Worm (Caenorhabditis elegans) whole organism, late embryonic: ENCODE measurements around the gene C01C4.3.

Source experiments
- C08G9.2 ChIP-seq: sonication (generic microtip); optimal IDR thresholded peaks from 2 replicates; lab custom pipeline; 2016; ENCODE audit warnings: mild to moderate bottlenecking, missing genetic modification characterization, moderate library complexity, missing compliant biosample characterization
- K02D7.2 ChIP-seq: sonication (generic microtip); optimal IDR thresholded peaks from 2 replicates; lab custom pipeline; 2017; ENCODE audit warnings: mild to moderate bottlenecking, missing genetic modification characterization, missing compliant biosample characterization
- K09A11.1 ChIP-seq: sonication (generic microtip); optimal IDR thresholded peaks from 2 replicates; lab custom pipeline; 2017; ENCODE audit warnings: antibody characterized with exemption, mild to moderate bottlenecking, missing genetic modification characterization, missing compliant biosample characterization; ENCODE audit not compliant: insufficient read depth
- ahr-1 ChIP-seq: sonication (generic microtip); optimal IDR thresholded peaks from 2 replicates; lab custom pipeline; 2016; ENCODE audit warnings: missing genetic modification characterization, missing compliant biosample characterization
- ceh-18 ChIP-seq: sonication (generic microtip); optimal IDR thresholded peaks from 2 replicates; lab custom pipeline; 2016; ENCODE audit warnings: missing genetic modification characterization, missing compliant biosample characterization
- ceh-19 ChIP-seq: fragments of 200-800 bp; sonication (Bioruptor generic); optimal IDR thresholded peaks from 2 replicates; lab custom pipeline; 2018; ENCODE audit warnings: mild to moderate bottlenecking, missing genetic modification characterization, missing compliant biosample characterization
- ceh-2 ChIP-seq: sonication (generic microtip); optimal IDR thresholded peaks from 2 replicates; lab custom pipeline; 2016; ENCODE audit warnings: missing genotype, missing genetic modification characterization, missing compliant biosample characterization
- ceh-22 ChIP-seq: sonication (generic microtip); optimal IDR thresholded peaks from 2 replicates; lab custom pipeline; 2017; ENCODE audit warnings: missing biosample characterization, missing genetic modification characterization
- ceh-31 ChIP-seq: sonication (generic microtip); optimal IDR thresholded peaks from 2 replicates; lab custom pipeline; 2016; ENCODE audit warnings: missing genetic modification characterization, missing compliant biosample characterization
- ceh-34 ChIP-seq: sonication (generic microtip); optimal IDR thresholded peaks from 2 replicates; lab custom pipeline; 2016; ENCODE audit warnings: mild to moderate bottlenecking, missing genetic modification characterization, missing compliant biosample characterization
- ceh-45 ChIP-seq: fragments of 200-800 bp; sonication (Bioruptor generic); IDR thresholded peaks from 2 replicates; pipeline ENCODE4 v1.3.6; 2022; ENCODE audit warnings: missing genetic modification reagents, missing genetic modification characterization, missing compliant biosample characterization
- ceh-6 ChIP-seq: fragments of 200-800 bp; sonication (Bioruptor generic); optimal IDR thresholded peaks from 2 replicates; lab custom pipeline; 2018; ENCODE audit warnings: mild to moderate bottlenecking, missing genetic modification characterization, missing compliant biosample characterization
- ceh-9 ChIP-seq: sonication (generic microtip); optimal IDR thresholded peaks from 2 replicates; lab custom pipeline; 2016; ENCODE audit warnings: mild to moderate bottlenecking, missing genetic modification characterization, inconsistent platforms, missing compliant biosample characterization
- che-1 ChIP-seq: sonication (generic microtip); optimal IDR thresholded peaks from 2 replicates; lab custom pipeline; 2016; ENCODE audit warnings: mild to moderate bottlenecking, missing genetic modification characterization, missing compliant biosample characterization
- dmd-4 ChIP-seq: sonication (generic microtip); optimal IDR thresholded peaks from 2 replicates; lab custom pipeline; 2016; ENCODE audit warnings: borderline replicate concordance, missing genetic modification characterization, missing compliant biosample characterization
- dve-1 ChIP-seq: sonication (generic microtip); optimal IDR thresholded peaks from 2 replicates; lab custom pipeline; 2017; ENCODE audit warnings: antibody characterized with exemption, mild to moderate bottlenecking, missing genetic modification characterization, missing compliant biosample characterization
- elt-2 ChIP-seq: sonication (generic microtip); optimal IDR thresholded peaks from 2 replicates; lab custom pipeline; 2016; ENCODE audit warnings: missing genetic modification reagents, missing genetic modification characterization, missing compliant biosample characterization
- ets-4 ChIP-seq: sonication (generic microtip); optimal IDR thresholded peaks from 2 replicates; lab custom pipeline; 2016; ENCODE audit warnings: missing genetic modification characterization, missing compliant biosample characterization
- fax-1 ChIP-seq: sonication (generic microtip); optimal IDR thresholded peaks from 2 replicates; lab custom pipeline; 2016; ENCODE audit warnings: missing genotype, missing genetic modification characterization, missing compliant biosample characterization
- fkh-10 ChIP-seq: fragments of 150-350 bp; optimal IDR thresholded peaks from 2 replicates; lab custom pipeline; 2014; ENCODE audit warnings: missing biosample characterization, missing genetic modification reagents, missing genetic modification characterization
- fkh-6 ChIP-seq: sonication (generic microtip); optimal IDR thresholded peaks from 2 replicates; lab custom pipeline; 2016; ENCODE audit warnings: missing genetic modification characterization, missing compliant biosample characterization
- hlh-13 ChIP-seq: fragments of 200-800 bp; sonication (Bioruptor generic); optimal IDR thresholded peaks from 2 replicates; lab custom pipeline; 2018; ENCODE audit warnings: mild to moderate bottlenecking, missing genetic modification characterization, missing compliant biosample characterization
- hlh-15 ChIP-seq: sonication (generic microtip); optimal IDR thresholded peaks from 2 replicates; lab custom pipeline; 2016; ENCODE audit warnings: missing genetic modification characterization, missing compliant biosample characterization
- hlh-30 ChIP-seq: sonication (generic microtip); optimal IDR thresholded peaks from 2 replicates; lab custom pipeline; 2017; ENCODE audit warnings: antibody characterized with exemption, missing genetic modification characterization, missing compliant biosample characterization; ENCODE audit not compliant: insufficient read depth
- hlh-6 ChIP-seq: sonication (generic microtip); optimal IDR thresholded peaks from 2 replicates; lab custom pipeline; 2016; ENCODE audit warnings: missing genotype, missing genetic modification characterization, missing compliant biosample characterization
- lin-11 ChIP-seq: fragments of 200-800 bp; sonication (Bioruptor generic); optimal IDR thresholded peaks from 2 replicates; lab custom pipeline; 2018; ENCODE audit warnings: mild to moderate bottlenecking, missing genetic modification characterization, missing compliant biosample characterization
- madf-2 ChIP-seq: sonication (generic microtip); optimal IDR thresholded peaks from 2 replicates; lab custom pipeline; 2017; ENCODE audit warnings: missing genetic modification characterization, missing compliant biosample characterization
- nfya-1 ChIP-seq: sonication (generic microtip); optimal IDR thresholded peaks from 2 replicates; lab custom pipeline; 2017; ENCODE audit warnings: missing genetic modification characterization, mild to moderate bottlenecking, missing compliant biosample characterization, antibody characterized with exemption, moderate library complexity
- nhr-232 ChIP-seq: sonication (generic microtip); optimal IDR thresholded peaks from 2 replicates; lab custom pipeline; 2016; ENCODE audit warnings: missing genetic modification characterization, missing compliant biosample characterization
- odd-2 ChIP-seq: sonication (generic microtip); optimal IDR thresholded peaks from 2 replicates; lab custom pipeline; 2017; ENCODE audit warnings: antibody characterized with exemption, mild to moderate bottlenecking, missing genetic modification characterization, missing compliant biosample characterization
- pag-3 ChIP-seq: sonication (generic microtip); optimal IDR thresholded peaks from 2 replicates; lab custom pipeline; 2016; ENCODE audit warnings: missing compliant biosample characterization, missing genetic modification characterization, borderline replicate concordance
- pat-9 ChIP-seq: fragments of 200-800 bp; sonication (Bioruptor generic); optimal IDR thresholded peaks from 2 replicates; lab custom pipeline; 2018; ENCODE audit warnings: mild to moderate bottlenecking, missing genetic modification characterization, moderate library complexity, missing compliant biosample characterization
- pax-1 ChIP-seq: fragments of 150-350 bp; optimal IDR thresholded peaks from 2 replicates; lab custom pipeline; 2014; ENCODE audit warnings: missing biosample characterization, missing genetic modification characterization
- pha-2 ChIP-seq: sonication (generic microtip); optimal IDR thresholded peaks from 2 replicates; lab custom pipeline; 2017; ENCODE audit warnings: mild to moderate bottlenecking, missing genetic modification characterization, missing compliant biosample characterization
- ref-2 ChIP-seq: sonication (generic microtip); optimal IDR thresholded peaks from 2 replicates; lab custom pipeline; 2016; ENCODE audit warnings: missing genetic modification characterization, missing compliant biosample characterization
- rnt-1 ChIP-seq: sonication (generic microtip); optimal IDR thresholded peaks from 2 replicates; lab custom pipeline; 2016; ENCODE audit warnings: missing genetic modification characterization, missing compliant biosample characterization
- sdc-2 ChIP-seq: sonication (generic microtip); optimal IDR thresholded peaks from 2 replicates; lab custom pipeline; 2016; ENCODE audit warnings: missing genotype, missing genetic modification characterization, missing compliant biosample characterization
- sox-2 ChIP-seq: fragments of 200-800 bp; sonication (Bioruptor generic); IDR thresholded peaks from 2 replicates; pipeline ENCODE4 v1.3.6; 2022; ENCODE audit warnings: missing genetic modification reagents, missing genetic modification characterization, missing compliant biosample characterization
- tbx-2 ChIP-seq: sonication (generic microtip); optimal IDR thresholded peaks from 2 replicates; lab custom pipeline; 2016; ENCODE audit warnings: missing genetic modification characterization, missing compliant biosample characterization
- tbx-7 ChIP-seq: sonication (generic microtip); optimal IDR thresholded peaks from 2 replicates; lab custom pipeline; 2016; ENCODE audit warnings: missing genotype, missing genetic modification characterization, missing compliant biosample characterization
- unc-3 ChIP-seq, 2 experiments: fragments of 200-800 bp in 1 of 2; sonication (Bioruptor generic) in 1 of 2; sonication (generic microtip) in 1 of 2; conservative IDR thresholded peaks in 1 of 2; optimal IDR thresholded peaks in 1 of 2; 2 replicates each; pipeline versions ENCODE4 v1.3.6 to Lab custom; 2016 to 2022; ENCODE audit warnings: missing compliant biosample characterization in 2 of 2, missing genetic modification characterization in 2 of 2, missing genetic modification reagents in 1 of 2
- unc-42 ChIP-seq: sonication (generic microtip); optimal IDR thresholded peaks from 2 replicates; lab custom pipeline; 2016; ENCODE audit warnings: missing genotype, missing genetic modification characterization, missing compliant biosample characterization
- unc-55 ChIP-seq: sonication (generic microtip); optimal IDR thresholded peaks from 2 replicates; lab custom pipeline; 2017; ENCODE audit warnings: missing biosample characterization, missing genetic modification reagents, missing genetic modification characterization

C01C4.3 gene

DNA sequence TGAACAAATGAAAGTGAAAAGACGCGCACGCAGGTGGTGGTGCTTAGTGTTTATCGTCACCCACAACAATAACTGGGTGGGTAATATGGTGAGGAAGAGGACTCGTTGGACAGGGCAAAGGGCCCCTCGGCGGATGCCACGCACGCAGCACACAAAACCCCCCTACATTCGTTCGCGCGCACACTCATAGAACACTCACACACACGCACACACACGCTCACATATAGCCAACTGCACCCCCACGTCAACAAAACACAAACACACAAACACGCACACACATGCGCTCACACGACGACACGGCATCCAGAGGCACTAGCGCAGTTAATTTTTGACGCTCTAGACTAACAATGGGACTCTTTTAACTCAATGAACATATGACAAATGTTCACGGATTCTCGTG lies 2.5 kb upstream of the C01C4.3 start:
- TF ChIP-seq fkh-10, result no peak
- no peak for TF ChIP-seq unc-3 (GFP tag; conservative IDR thresholded peaks at IDR 0.05; lab: Robert Waterston, UW)
- TF ChIP-seq unc-3 (tag; optimal IDR thresholded peaks at IDR 0.05; lab: Kevin White, UChicago), result no peak
- TF ChIP-seq ceh-22 (tag; lab: Kevin White, UChicago), result peak; percentile 32
- no peak for TF ChIP-seq hlh-15 (tag; lab: Kevin White, UChicago)
- no peak for TF ChIP-seq ceh-2 (tag; lab: Kevin White, UChicago)
- TF ChIP-seq rnt-1 (tag; lab: Kevin White, UChicago), result peak; percentile 39
- TF ChIP-seq tbx-2 (tag; lab: Kevin White, UChicago), result peak; percentile 79
- peak; percentile 79 for TF ChIP-seq ref-2 (tag; lab: Kevin White, UChicago)
- TF ChIP-seq elt-2 (tag; lab: Kevin White, UChicago), result peak; percentile 28
- no peak for TF ChIP-seq ceh-34
- TF ChIP-seq ets-4 (tag; lab: Kevin White, UChicago), result no peak
- TF ChIP-seq dmd-4, result peak; percentile 18
- no peak for TF ChIP-seq dve-1 (tag; lab: Kevin White, UChicago)
- TF ChIP-seq unc-42 (tag; lab: Kevin White, UChicago), result peak; percentile 38
- TF ChIP-seq hlh-6 (tag; lab: Kevin White, UChicago), result peak; percentile 2
- peak; percentile 30 for TF ChIP-seq che-1 (tag; lab: Kevin White, UChicago)
- no peak for TF ChIP-seq nhr-232 (tag; lab: Kevin White, UChicago)
- no peak for TF ChIP-seq fkh-6 (tag; lab: Kevin White, UChicago)
- peak; percentile 51 for TF ChIP-seq ceh-18
- TF ChIP-seq nfya-1 (tag; lab: Kevin White, UChicago), result peak; percentile 56
- TF ChIP-seq ceh-45 (GFP tag; lab: Robert Waterston, UW), result no peak
- TF ChIP-seq K02D7.2 (tag; lab: Kevin White, UChicago), result no peak
- TF ChIP-seq pat-9 (tag; lab: Kevin White, UChicago), result peak; percentile 15
- TF ChIP-seq hlh-13 (GFP tag; lab: Kevin White, UChicago), result no peak
- peak; percentile 55 for TF ChIP-seq unc-55 (GFP tag; lab: Kevin White, UChicago)
- TF ChIP-seq C08G9.2 (tag; lab: Kevin White, UChicago), result peak; percentile 33
- peak; percentile 37; the same call in 1 of the 2 replicates for TF ChIP-seq sox-2 (GFP tag; lab: Robert Waterston, UW)
- peak; percentile 50 for TF ChIP-seq ceh-19 (GFP tag; lab: Kevin White, UChicago)
- TF ChIP-seq madf-2, result peak; percentile 41
- no peak for TF ChIP-seq tbx-7
- no peak for TF ChIP-seq ceh-6 (GFP tag; lab: Kevin White, UChicago)
- TF ChIP-seq K09A11.1 (tag; lab: Kevin White, UChicago), result no peak
- TF ChIP-seq sdc-2 (tag; lab: Kevin White, UChicago), result peak; percentile 74
- peak; percentile 72 for TF ChIP-seq ceh-31 (tag; lab: Kevin White, UChicago)
- no peak for TF ChIP-seq fax-1 (tag; lab: Kevin White, UChicago)
- TF ChIP-seq odd-2 (tag; lab: Kevin White, UChicago), result no peak
- TF ChIP-seq lin-11 (tag; lab: Kevin White, UChicago), result no peak
- TF ChIP-seq pha-2 (tag; lab: Kevin White, UChicago), result peak; percentile 9

DNA sequence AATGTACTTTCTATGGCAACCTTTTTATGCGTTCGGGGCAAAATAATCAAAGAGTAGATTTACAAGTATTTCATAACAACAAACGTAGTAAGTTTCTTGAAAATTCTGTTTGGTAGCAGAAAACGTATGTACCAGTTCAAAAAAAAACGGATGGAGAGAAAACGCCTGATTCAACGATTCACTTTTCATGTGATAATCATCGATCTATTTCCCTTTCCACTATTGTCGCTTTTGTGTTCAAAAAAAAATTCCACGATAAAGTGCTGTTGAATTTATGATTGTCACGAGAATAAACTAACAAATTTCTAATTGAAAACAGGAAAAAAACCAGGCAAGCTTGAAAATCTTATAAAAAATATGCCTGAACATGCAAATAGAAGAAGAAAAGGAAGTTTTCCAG lies 877 bp upstream of the C01C4.3 start:
- TF ChIP-seq rnt-1 (tag; lab: Kevin White, UChicago), result no peak
- TF ChIP-seq hlh-30 (tag; lab: Kevin White, UChicago), result no peak
- TF ChIP-seq pag-3 (tag; lab: Kevin White, UChicago), result no peak
- no peak for TF ChIP-seq ceh-31 (tag; lab: Kevin White, UChicago)
- TF ChIP-seq ceh-9 (tag; lab: Kevin White, UChicago), result no peak
- no peak for TF ChIP-seq pax-1 (tag; lab: Kevin White, UChicago)
- TF ChIP-seq ahr-1 (tag; lab: Kevin White, UChicago), result no peak
- no peak for TF ChIP-seq C08G9.2 (tag; lab: Kevin White, UChicago)
- TF ChIP-seq unc-3 (GFP tag; conservative IDR thresholded peaks at IDR 0.05; lab: Robert Waterston, UW), result no peak
- no peak for TF ChIP-seq unc-3 (tag; optimal IDR thresholded peaks at IDR 0.05; lab: Kevin White, UChicago)
